Worm (Caenorhabditis elegans) whole organism, L4/young adult: ENCODE measurements around the gene Y57A10A.31.

ENCODE experiments used
- dao-5 ChIP-seq: sonication (generic microtip); optimal IDR thresholded peaks from 2 replicates; lab custom pipeline; 2016; ENCODE audit warnings: missing genotype, missing genetic modification characterization, moderate library complexity, missing compliant biosample characterization
- him-1 ChIP-seq: sonication (generic microtip); optimal IDR thresholded peaks from 2 replicates; lab custom pipeline; 2016; ENCODE audit warnings: missing genotype, missing genetic modification reagents, missing genetic modification characterization, missing compliant biosample characterization

- TF ChIP-seq him-1 (tag; lab: Kevin White, UChicago) (no peak), dao-5 (tag; lab: Kevin White, UChicago) (no peak)
These were observed 43.4 kb downstream of the Y57A10A.31 start, which contains the start of gene sre-54 for ce11 chrII:12332624-12333023.
